Fruit fly (Drosophila melanogaster) whole organism, prepupa: ENCODE results near the gene CG17571.

Experiments
- CG10631 ChIP-seq: fragments of 200-800 bp; sonication (Bioruptor generic); optimal IDR thresholded peaks from 2 replicates; lab custom pipeline; 2016; ENCODE audit warnings: missing biosample characterization, missing genetic modification characterization
- CG11762 ChIP-seq: fragments of 200-800 bp; sonication (Bioruptor generic); optimal IDR thresholded peaks from 3 replicates; lab custom pipeline; 2016; ENCODE audit warnings: missing biosample characterization, missing genetic modification characterization; ENCODE audit not compliant: insufficient read depth
- CG16779 ChIP-seq: fragments of 200-800 bp; sonication (Bioruptor generic); optimal IDR thresholded peaks from 3 replicates; lab custom pipeline; 2017; ENCODE audit warnings: missing biosample characterization, mild to moderate bottlenecking, missing genetic modification characterization
- CG31627 ChIP-seq: fragments of 200-800 bp; sonication (Bioruptor generic); optimal IDR thresholded peaks from 3 replicates; lab custom pipeline; 2016; ENCODE audit warnings: missing biosample characterization, missing genetic modification characterization
- CG34406 ChIP-seq: fragments of 200-800 bp; sonication (Bioruptor generic); optimal IDR thresholded peaks from 3 replicates; lab custom pipeline; 2016; ENCODE audit warnings: missing biosample characterization, missing genetic modification characterization
- CG4318 ChIP-seq: fragments of 200-800 bp; sonication (Bioruptor generic); optimal IDR thresholded peaks from 3 replicates; lab custom pipeline; 2017; ENCODE audit warnings: missing biosample characterization, mild to moderate bottlenecking, missing genetic modification characterization
- CG6163 ChIP-seq: fragments of 200-800 bp; sonication (Bioruptor generic); IDR thresholded peaks from 3 replicates; pipeline ENCODE4 v1.3.6; 2022; ENCODE audit warnings: missing biosample characterization, missing genetic modification characterization
- CG6276 ChIP-seq: fragments of 200-800 bp; sonication (Bioruptor generic); optimal IDR thresholded peaks from 2 replicates; lab custom pipeline; 2017; ENCODE audit warnings: missing biosample characterization, mild to moderate bottlenecking, missing genetic modification characterization
- CG6808 ChIP-seq: fragments of 200-800 bp; sonication (Bioruptor generic); optimal IDR thresholded peaks from 3 replicates; lab custom pipeline; 2017; ENCODE audit warnings: missing biosample characterization, missing genetic modification characterization, mild to moderate bottlenecking, moderate library complexity, missing genetic modification reagents
- CG8119 ChIP-seq: fragments of 200-800 bp; sonication (Bioruptor generic); IDR thresholded peaks from 3 replicates; pipeline ENCODE4 v1.3.6; 2022; ENCODE audit warnings: missing biosample characterization, missing genetic modification characterization
- Eip75B ChIP-seq: fragments of 200-800 bp; sonication (Bioruptor generic); optimal IDR thresholded peaks from 3 replicates; lab custom pipeline; 2016; ENCODE audit warnings: missing biosample characterization, missing genetic modification characterization
- Eip78C ChIP-seq: fragments of 200-800 bp; sonication (Bioruptor generic); peaks from one replicate; lab custom pipeline; 2016; ENCODE audit warnings: missing biosample characterization, missing genetic modification characterization
- Eip93F ChIP-seq: fragments of 200-800 bp; sonication (Bioruptor generic); optimal IDR thresholded peaks from 2 replicates; lab custom pipeline; 2016; ENCODE audit warnings: missing biosample characterization, mild to moderate bottlenecking, missing genetic modification characterization
- Met ChIP-seq: fragments of 200-800 bp; sonication (Bioruptor generic); optimal IDR thresholded peaks from 3 replicates; lab custom pipeline; 2016; ENCODE audit warnings: missing biosample characterization, missing genetic modification characterization
- Sox102F ChIP-seq: fragments of 200-800 bp; sonication (Bioruptor generic); optimal IDR thresholded peaks from 2 replicates; lab custom pipeline; 2016; ENCODE audit warnings: missing biosample characterization, mild to moderate bottlenecking, missing genetic modification characterization
- Sox14 ChIP-seq: fragments of 200-800 bp; sonication (Bioruptor generic); optimal IDR thresholded peaks from 3 replicates; lab custom pipeline; 2016; ENCODE audit warnings: missing biosample characterization, missing genetic modification characterization
- acj6 ChIP-seq: fragments of 200-800 bp; sonication (Bioruptor generic); optimal IDR thresholded peaks from 3 replicates; lab custom pipeline; 2016; ENCODE audit warnings: missing biosample characterization, missing genetic modification characterization
- cyc ChIP-seq: fragments of 200-800 bp; sonication (Bioruptor generic); optimal IDR thresholded peaks from 3 replicates; lab custom pipeline; 2016; ENCODE audit warnings: missing biosample characterization, missing genetic modification characterization
- dsx ChIP-seq: fragments of 200-800 bp; optimal IDR thresholded peaks from 3 replicates; lab custom pipeline; 2019; ENCODE audit warnings: missing biosample characterization, mild to moderate bottlenecking, missing genetic modification characterization, moderate library complexity; ENCODE audit not compliant: poor library complexity, severe bottlenecking
- eg ChIP-seq: fragments of 200-800 bp; sonication (Bioruptor generic); IDR thresholded peaks from 3 replicates; pipeline ENCODE4 v1.3.6; 2022; ENCODE audit warnings: missing biosample characterization, missing genetic modification characterization
- fd59A ChIP-seq: fragments of 200-800 bp; sonication (Bioruptor generic); optimal IDR thresholded peaks from 2 replicates; lab custom pipeline; 2017; ENCODE audit warnings: missing biosample characterization, mild to moderate bottlenecking, missing genetic modification characterization, missing genetic modification reagents
- fkh ChIP-seq: fragments of 200-800 bp; sonication (Bioruptor generic); optimal IDR thresholded peaks from 3 replicates; lab custom pipeline; 2017; ENCODE audit warnings: missing biosample characterization, mild to moderate bottlenecking, missing genetic modification characterization, moderate library complexity
- spab ChIP-seq: fragments of 200-800 bp; sonication (Bioruptor generic); optimal IDR thresholded peaks from 2 replicates; lab custom pipeline; 2017; ENCODE audit warnings: missing biosample characterization, mild to moderate bottlenecking, missing genetic modification characterization, missing genetic modification reagents
- ss ChIP-seq, 2 experiments: fragments of 200-800 bp; sonication (Bioruptor generic); optimal IDR thresholded peaks; 2 replicates in 1 of 2; 3 replicates in 1 of 2; lab custom pipeline; 2017 to 2018; ENCODE audit warnings: mild to moderate bottlenecking in 2 of 2, missing biosample characterization in 2 of 2, missing genetic modification characterization in 2 of 2, moderate library complexity in 1 of 2
- svp ChIP-seq: fragments of 200-800 bp; sonication (Bioruptor generic); peaks from one replicate; lab custom pipeline; 2016; ENCODE audit warnings: missing biosample characterization, missing genetic modification characterization
- vri ChIP-seq: fragments of 200-800 bp; sonication (Bioruptor generic); optimal IDR thresholded peaks from 3 replicates; lab custom pipeline; 2016; ENCODE audit warnings: missing biosample characterization, mild to moderate bottlenecking, missing genetic modification characterization

CG17571 gene

DNA sequence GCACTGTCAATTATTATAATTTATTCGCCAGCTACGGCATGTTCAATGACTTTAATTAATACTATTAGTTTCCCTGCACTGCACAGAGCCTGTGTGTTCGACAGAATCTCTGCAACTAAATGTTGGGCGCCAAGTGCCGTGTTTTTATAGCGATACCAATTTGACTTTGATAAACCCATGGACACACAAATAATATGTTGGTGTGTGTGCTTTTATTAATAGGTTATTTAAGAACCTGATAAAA, 7.3 kb upstream of the CG17571 start, which contains the start of gene CG17570:
TSS of gene CG17570 (minus strand) at position 101 of the 244 bp plus-strand sequence.
- TF ChIP-seq CG31627 (GFP tag; lab: Kevin White, UChicago) (no peak), Eip78C (no peak), fkh (GFP tag; lab: Kevin White, UChicago) (no peak), dsx (no peak), Sox14 (GFP tag; lab: Kevin White, UChicago) (no peak), CG34406 (GFP tag; lab: Kevin White, UChicago) (no peak), Eip75B (GFP tag; lab: Kevin White, UChicago) (no peak), CG6808 (GFP tag; lab: Kevin White, UChicago) (no peak), acj6 (GFP tag; lab: Kevin White, UChicago) (no peak), ss (GFP tag; optimal IDR thresholded peaks at IDR 0.05; lab: Kevin White, UChicago) (no peak), CG4318 (GFP tag; lab: Kevin White, UChicago) (no peak)

dm6 chr2L:20263050-20263449, 6.1 kb upstream of the CG17571 start:
- TF ChIP-seq CG6808 (GFP tag; lab: Kevin White, UChicago) (no peak), Eip78C (no peak), acj6 (GFP tag; lab: Kevin White, UChicago) (no peak), CG16779 (tag; lab: Kevin White, UChicago) (no peak), Sox102F (no peak)
- TF ChIP-seq, all 60 proteins: peak for 0

DNA sequence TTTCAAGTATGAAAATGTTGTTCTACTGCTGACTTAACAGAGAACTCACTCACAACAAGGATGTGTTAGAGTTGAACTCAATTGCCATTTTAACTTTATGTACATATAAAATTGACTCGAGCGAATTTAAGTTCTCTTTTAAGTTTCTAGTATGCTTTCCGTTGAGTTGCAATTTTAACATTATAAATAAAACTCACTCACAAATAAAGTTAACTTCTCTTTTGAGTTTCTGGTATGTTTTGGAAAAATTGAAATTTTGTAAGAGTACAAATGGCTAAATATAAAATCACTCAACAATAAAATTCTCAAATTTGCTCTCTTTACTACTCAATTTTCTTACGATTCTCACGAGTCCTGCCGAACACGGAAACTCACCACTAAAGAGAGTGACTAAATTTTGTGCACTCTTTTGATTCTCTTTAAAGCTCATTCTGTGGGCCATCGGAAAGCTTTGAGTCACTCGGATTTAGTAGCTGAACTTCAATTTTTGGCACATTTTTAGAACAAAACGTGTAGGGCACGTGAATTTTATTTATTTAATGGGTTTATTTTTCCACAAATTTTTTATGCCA, 14.3 kb downstream of the CG17571 start:
- TF ChIP-seq CG6276 (GFP tag; lab: Kevin White, UChicago) (no peak), Met (GFP tag; lab: Kevin White, UChicago) (no peak), cyc (GFP tag; lab: Kevin White, UChicago) (no peak), eg (GFP tag; lab: Robert Waterston, UW) (no peak)
- TF ChIP-seq, all 60 proteins: peak for 0

DNA sequence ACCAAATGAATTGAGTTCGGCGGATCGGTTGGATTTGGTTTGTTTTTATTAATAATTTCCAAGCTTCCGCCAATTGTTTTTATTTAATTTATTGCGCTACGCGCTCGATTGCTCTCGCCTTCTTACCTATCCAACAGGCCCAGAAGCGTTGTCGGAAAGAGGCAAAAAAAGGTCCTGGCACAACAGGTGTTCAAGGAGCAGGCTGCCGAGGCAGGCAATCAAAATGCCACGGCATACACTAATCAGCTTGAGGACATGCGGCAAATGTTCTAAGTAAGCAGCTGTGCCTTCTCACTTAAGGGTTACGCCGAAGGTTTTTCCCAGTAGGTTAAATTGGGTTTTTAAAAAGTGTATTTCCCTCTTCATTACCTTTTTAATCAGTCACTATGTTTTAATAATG, 16.8 kb downstream of the CG17571 start:
- TF ChIP-seq acj6 (GFP tag; lab: Kevin White, UChicago) (no peak), CG4318 (GFP tag; lab: Kevin White, UChicago) (no peak), vri (GFP tag; lab: Kevin White, UChicago) (no peak), Eip93F (no peak), Eip75B (GFP tag; lab: Kevin White, UChicago) (no peak), Met (GFP tag; lab: Kevin White, UChicago) (no peak), cyc (GFP tag; lab: Kevin White, UChicago) (no peak), CG6276 (GFP tag; lab: Kevin White, UChicago) (no peak), CG11762 (GFP tag; lab: Kevin White, UChicago) (no peak)

DNA sequence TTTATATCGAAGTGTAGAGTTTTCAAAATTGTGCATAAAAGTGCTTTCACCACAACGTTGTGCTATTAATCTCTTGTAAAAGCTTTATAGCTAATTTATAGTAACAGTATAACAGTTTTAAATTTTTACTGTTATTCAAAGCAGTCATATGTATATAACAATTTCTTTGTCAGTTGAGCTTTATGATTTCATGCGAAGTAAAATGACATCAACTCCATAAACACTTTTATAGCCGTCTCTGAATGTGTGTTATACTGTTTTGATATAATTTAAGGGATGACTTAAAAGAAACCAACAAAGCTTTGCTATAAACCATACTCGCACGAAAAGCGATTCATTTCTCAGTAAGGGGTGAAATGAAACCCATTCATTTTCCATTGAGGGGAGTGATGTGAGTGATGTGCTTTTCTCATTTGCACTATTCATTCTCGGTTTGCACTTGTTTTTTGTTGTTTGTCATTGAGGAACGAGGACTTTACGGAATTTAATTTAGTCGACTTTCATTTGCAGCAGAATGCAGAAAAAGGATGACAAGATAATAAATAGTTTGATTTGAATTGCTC, 27.0 kb downstream of the CG17571 start:
- TF ChIP-seq fd59A (GFP tag; lab: Kevin White, UChicago) (no peak), svp (GFP tag; lab: Kevin White, UChicago) (peak; percentile 40)

DNA sequence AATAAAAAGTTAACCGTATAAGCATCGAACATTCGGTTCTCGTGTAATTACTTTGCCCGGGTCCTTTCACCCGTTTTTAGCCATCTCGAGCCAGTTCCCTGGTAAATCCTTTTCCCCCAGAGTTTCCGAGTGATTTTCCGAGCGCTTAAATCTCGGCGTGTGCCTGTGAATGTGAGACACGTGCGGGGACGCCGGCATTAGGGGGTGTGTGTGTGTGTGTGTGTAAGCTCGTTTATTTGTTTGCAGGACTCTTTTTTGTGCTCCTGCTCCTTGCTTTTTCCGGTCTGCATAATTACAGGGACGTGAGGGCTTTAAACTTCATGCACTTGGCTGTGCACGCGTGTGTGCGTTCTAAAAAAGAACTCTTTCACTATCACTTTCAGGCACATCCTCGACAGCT, 31.2 kb downstream of the CG17571 start:
- no peak for TF ChIP-seq CG10631 (GFP tag; lab: Kevin White, UChicago)
- no peak for TF ChIP-seq CG8119 (GFP tag; lab: Robert Waterston, UW)
- TF ChIP-seq CG6163 (GFP tag; lab: Robert Waterston, UW): no peak
- no peak for TF ChIP-seq Sox102F

dm6 chr2L:20222940-20223727, 33.9 kb downstream of the CG17571 start:
- TF ChIP-seq spab (GFP tag; lab: Kevin White, UChicago): no peak
- TF ChIP-seq Eip78C: peak; percentile 45
- TF ChIP-seq svp (GFP tag; lab: Kevin White, UChicago): peak; percentile 4
